Fruit fly (Drosophila melanogaster) whole organism, embryonic: ENCODE measurements around the gene CG45084.
A peak's percentile ranks its signal among the peaks of the same experiment; 100 is the strongest.

ENCODE experiments used
- Abd-B ChIP-seq: fragments of 200-800 bp; sonication (Bioruptor generic); optimal IDR thresholded peaks from 2 replicates; lab custom pipeline; 2018; ENCODE audit warnings: missing biosample characterization, mild to moderate bottlenecking, missing genetic modification characterization, moderate library complexity
- B-H1 ChIP-seq: fragments of 200-800 bp; sonication (Bioruptor generic); IDR thresholded peaks from 3 replicates; pipeline ENCODE4 v1.3.6; 2022; ENCODE audit warnings: missing biosample characterization, missing genetic modification characterization
- Bgb ChIP-seq: fragments of 200-800 bp; sonication (Bioruptor generic); IDR thresholded peaks from 2 replicates; pipeline ENCODE4 v1.3.6; 2022; ENCODE audit warnings: missing biosample characterization, missing genetic modification characterization; ENCODE audit not compliant: partially characterized antibody
- CG14860 ChIP-seq: fragments of 200-800 bp; sonication (Bioruptor generic); IDR thresholded peaks from 3 replicates; pipeline ENCODE4 v1.3.6; 2022; ENCODE audit warnings: missing biosample characterization, missing genetic modification characterization; ENCODE audit not compliant: partially characterized antibody
- CG15479 ChIP-seq: fragments of 200-800 bp; sonication (Bioruptor generic); optimal IDR thresholded peaks from 3 replicates; lab custom pipeline; 2019; ENCODE audit warnings: missing biosample characterization, mild to moderate bottlenecking, missing genetic modification characterization, moderate library complexity
- CG17328 ChIP-seq: fragments of 200-800 bp; sonication (Bioruptor generic); IDR thresholded peaks from 2 replicates; pipeline ENCODE4 v1.3.6; 2022; ENCODE audit warnings: missing biosample characterization, missing genetic modification characterization
- CG1832 ChIP-seq: fragments of 200-800 bp; sonication (Bioruptor generic); optimal IDR thresholded peaks from 2 replicates; lab custom pipeline; 2017; ENCODE audit warnings: missing biosample characterization, mild to moderate bottlenecking, missing genetic modification characterization, inconsistent platforms
- CG2199 ChIP-seq: fragments of 200-800 bp; sonication (Bioruptor generic); IDR thresholded peaks from 3 replicates; pipeline ENCODE4 v1.3.6; 2022; ENCODE audit warnings: missing biosample characterization, missing genetic modification characterization
- CG31365 ChIP-seq: fragments of 200-800 bp; sonication (Bioruptor generic); optimal IDR thresholded peaks from 2 replicates; lab custom pipeline; 2018; ENCODE audit warnings: missing biosample characterization, mild to moderate bottlenecking, missing genetic modification characterization
- CG3281 ChIP-seq: fragments of 200-800 bp; sonication (Bioruptor generic); optimal IDR thresholded peaks from 3 replicates; lab custom pipeline; 2017; ENCODE audit warnings: missing biosample characterization, mild to moderate bottlenecking, missing genetic modification characterization
- CG34422 ChIP-seq: fragments of 200-800 bp; sonication (Bioruptor generic); IDR thresholded peaks from 3 replicates; pipeline ENCODE4 v1.3.6; 2022; ENCODE audit warnings: missing biosample characterization, missing genetic modification characterization
- CG4730 ChIP-seq: fragments of 200-800 bp; sonication (Bioruptor generic); IDR thresholded peaks from 2 replicates; pipeline ENCODE4 v1.3.6; 2022; ENCODE audit warnings: missing biosample characterization, missing genetic modification characterization
- CG7786 ChIP-seq: fragments of 200-800 bp; sonication (Bioruptor generic); optimal IDR thresholded peaks from 2 replicates; lab custom pipeline; 2016; ENCODE audit warnings: missing biosample characterization, missing genetic modification characterization
- Ets65A ChIP-seq: fragments of 200-800 bp; sonication (Bioruptor generic); peaks from one replicate; lab custom pipeline; 2016; ENCODE audit warnings: missing biosample characterization, missing genetic modification characterization
- Hr78 ChIP-seq, 2 experiments: fragments of 200-800 bp in 1 of 2; fragments of >200 bp in 1 of 2; sonication (Bioruptor generic) in 1 of 2; optimal IDR thresholded peaks; 2 replicates each; lab custom pipeline; 2017 to 2019; ENCODE audit warnings: missing biosample characterization in 2 of 2, missing genetic modification characterization in 2 of 2, mild to moderate bottlenecking in 1 of 2, moderate library complexity in 1 of 2
- Nf-YB ChIP-seq: fragments of 200-800 bp; sonication (Bioruptor generic); optimal IDR thresholded peaks from 3 replicates; lab custom pipeline; 2019; ENCODE audit warnings: missing biosample characterization, mild to moderate bottlenecking, missing genetic modification characterization, moderate library complexity
- Opbp ChIP-seq: fragments of 200-800 bp; sonication (Bioruptor generic); IDR thresholded peaks from 3 replicates; pipeline ENCODE4 v1.3.6; 2022; ENCODE audit warnings: missing biosample characterization, missing genetic modification characterization; ENCODE audit not compliant: partially characterized antibody
- Ssrp ChIP-seq: fragments of 200-800 bp; sonication (Bioruptor generic); optimal IDR thresholded peaks from 2 replicates; lab custom pipeline; 2018; ENCODE audit warnings: missing biosample characterization, mild to moderate bottlenecking, missing genetic modification characterization, moderate library complexity
- esg ChIP-seq: fragments of 200-800 bp; sonication (Bioruptor generic); conservative IDR thresholded peaks from 2 replicates; pipeline ENCODE4 v1.3.6; 2022; ENCODE audit warnings: missing biosample characterization, missing genetic modification characterization
- ewg ChIP-seq: fragments of 200-800 bp; sonication (Bioruptor generic); optimal IDR thresholded peaks from 3 replicates; lab custom pipeline; 2017; ENCODE audit warnings: mild to moderate bottlenecking, missing biosample characterization, missing genetic modification reagents, missing genetic modification characterization
- lov ChIP-seq, 2 experiments: fragments of 200-800 bp in 1 of 2; fragments of >200 bp in 1 of 2; sonication (Bioruptor generic) in 1 of 2; IDR thresholded peaks in 1 of 2; optimal IDR thresholded peaks in 1 of 2; 2 replicates in 1 of 2; 3 replicates in 1 of 2; pipeline versions ENCODE4 v1.3.6 to Lab custom; 2017 to 2022; ENCODE audit warnings: missing biosample characterization in 1 of 2, missing genetic modification characterization in 1 of 2
- pfk ChIP-seq: fragments of 200-800 bp; sonication (Bioruptor generic); optimal IDR thresholded peaks from 2 replicates; lab custom pipeline; 2018; ENCODE audit warnings: missing biosample characterization, mild to moderate bottlenecking, missing genetic modification characterization, moderate library complexity
- scrt ChIP-seq: fragments of 200-800 bp; sonication (Bioruptor generic); optimal IDR thresholded peaks from 2 replicates; lab custom pipeline; 2018; ENCODE audit warnings: missing biosample characterization, mild to moderate bottlenecking, missing genetic modification characterization, moderate library complexity
- stwl ChIP-seq: fragments of 200-800 bp; sonication (Bioruptor generic); optimal IDR thresholded peaks from 3 replicates; lab custom pipeline; 2018; ENCODE audit warnings: missing biosample characterization, mild to moderate bottlenecking, missing genetic modification characterization, moderate library complexity
- vfl ChIP-seq: fragments of 200-800 bp; sonication (Bioruptor generic); optimal IDR thresholded peaks from 2 replicates; lab custom pipeline; 2016; ENCODE audit warnings: missing biosample characterization, missing genetic modification characterization
- yki ChIP-seq: fragments of >200 bp; optimal IDR thresholded peaks from 3 replicates; lab custom pipeline; 2018
- zen2 ChIP-seq: fragments of 200-800 bp; sonication (Bioruptor generic); IDR thresholded peaks from 3 replicates; pipeline ENCODE4 v1.3.6; 2022; ENCODE audit warnings: missing biosample characterization, missing genetic modification characterization; ENCODE audit not compliant: partially characterized antibody

Gene CG45084

DNA sequence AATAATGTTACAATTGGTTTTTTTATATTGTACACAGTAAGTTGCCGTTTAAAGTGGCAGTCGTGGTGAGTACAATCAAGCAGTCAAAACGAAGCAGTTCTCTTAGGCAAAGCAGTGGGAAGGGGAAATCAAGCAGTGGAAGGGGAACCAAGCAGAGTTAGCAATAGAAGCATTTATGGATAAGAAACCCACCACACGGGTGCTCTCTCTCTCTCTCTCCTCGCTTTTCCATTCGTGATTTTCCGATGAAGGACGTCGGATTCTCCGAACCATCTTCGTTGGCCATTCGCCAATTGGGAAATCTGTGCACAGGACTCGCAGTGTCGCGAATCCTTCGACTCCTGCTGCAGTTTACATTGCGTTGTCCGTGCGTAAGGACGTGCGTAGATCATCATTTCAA lies 7.8 kb downstream of the CG45084 start, which contains the start of gene beat-Ia (continued):
- TF ChIP-seq Bgb = peak; percentile 48
- TF ChIP-seq CG4730 (GFP tag; lab: Robert Waterston, UW) = no peak
- no peak; the same call in 1 of the 3 replicates for TF ChIP-seq CG2199 (GFP tag; lab: Robert Waterston, UW)
- peak; percentile 99 for TF ChIP-seq stwl
- TF ChIP-seq Hr78 (GFP tag; optimal IDR thresholded peaks at IDR 0.05; lab: Kevin White, UChicago) = peak in 1 of 2 experiments; percentile 45
- TF ChIP-seq CG7786 (GFP tag; lab: Kevin White, UChicago) = no peak
- TF ChIP-seq CG17328 (GFP tag; lab: Robert Waterston, UW) = 0 out of 2 replicates have a peak, but pooled peaks have one; percentile 35
- peak; percentile 40 for TF ChIP-seq CG1832 (GFP tag; lab: Kevin White, UChicago)
- no peak for TF ChIP-seq B-H1 (GFP tag; lab: Robert Waterston, UW)
- TF ChIP-seq Abd-B (GFP tag; lab: Kevin White, UChicago) = peak; percentile 22
- peak; percentile 79 for TF ChIP-seq ewg (GFP tag; lab: Kevin White, UChicago)
- peak; percentile 17 for TF ChIP-seq yki (lab: Kevin White, UChicago)
- TF ChIP-seq CG34422 (GFP tag; lab: Robert Waterston, UW) = 0 out of 3 replicates have a peak, but pooled peaks have one; percentile 39
- TF ChIP-seq zen2 (GFP tag; lab: Robert Waterston, UW) = 0 out of 3 replicates have a peak, but pooled peaks have one; percentile 34
- peak; percentile 10; the same call in 1 of the 3 replicates for TF ChIP-seq CG14860
- TF ChIP-seq CG3281 (GFP tag; lab: Kevin White, UChicago) = no peak
- no peak for TF ChIP-seq pfk
- peak; percentile 9 for TF ChIP-seq CG15479 (GFP tag; lab: Kevin White, UChicago)
- no peak for TF ChIP-seq lov (optimal IDR thresholded peaks at IDR 0.05; lab: Kevin White, UChicago)
- TF ChIP-seq lov (GFP tag; IDR thresholded peaks at IDR 0.05; lab: Robert Waterston, UW) = peak; percentile 66; the same call in 2 of the 3 replicates
- peak; percentile 62 for TF ChIP-seq Nf-YB (GFP tag; lab: Kevin White, UChicago)
- TF ChIP-seq Opbp (GFP tag; lab: Robert Waterston, UW) = peak; percentile 73; the same call in 2 of the 3 replicates
- TF ChIP-seq Ets65A (GFP tag; lab: Kevin White, UChicago) = peak; percentile 89

DNA sequence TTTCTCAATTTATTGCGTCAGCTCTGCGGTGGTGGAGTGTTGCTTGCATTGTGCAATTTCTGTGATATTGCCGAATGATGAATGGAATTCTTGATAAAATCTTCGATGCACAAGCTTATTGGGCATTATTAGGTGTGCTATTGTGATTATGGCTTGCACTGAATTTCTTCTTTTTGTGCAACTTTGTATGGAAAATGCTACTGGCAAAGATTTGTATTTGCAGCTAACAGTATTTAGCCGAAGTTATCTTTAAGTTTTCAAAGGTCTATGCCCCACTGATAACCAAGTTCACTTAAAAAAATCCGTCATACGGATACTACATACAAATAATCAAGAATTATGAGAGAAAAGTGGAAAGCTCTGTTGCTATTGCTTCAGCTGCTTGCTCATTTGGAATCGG lies 52.9 kb downstream of the CG45084 start, which contains the start of gene CG4891:
CG4891 (plus strand) TSS at position 301 of the 400 bp plus-strand sequence.
- no peak for TF ChIP-seq esg (GFP tag; lab: Robert Waterston, UW)
- no peak for TF ChIP-seq CG31365 (tag; lab: Kevin White, UChicago)
- no peak for TF ChIP-seq scrt
- no peak for TF ChIP-seq vfl (GFP tag; lab: Kevin White, UChicago)
- no peak for TF ChIP-seq Ssrp
